Worm (Caenorhabditis elegans) whole organism, L1 larva: Measurements from ENCODE around the gene chch-3.

Source experiments
- C04F5.9 ChIP-seq: sonication (generic microtip); optimal IDR thresholded peaks from 2 replicates; lab custom pipeline; 2016; ENCODE audit warnings: missing genetic modification characterization, missing compliant biosample characterization
- C16A3.4 ChIP-seq: fragments of 150-350 bp; optimal IDR thresholded peaks from 2 replicates; lab custom pipeline; 2014; ENCODE audit warnings: missing biosample characterization, missing genetic modification characterization
- aha-1 ChIP-seq: fragments of 150-350 bp; optimal IDR thresholded peaks from 2 replicates; lab custom pipeline; 2014; ENCODE audit warnings: missing biosample characterization, missing genetic modification characterization
- alr-1 ChIP-seq: fragments of 200-800 bp; sonication (Bioruptor generic); optimal IDR thresholded peaks from 2 replicates; lab custom pipeline; 2018; ENCODE audit warnings: borderline replicate concordance, mild to moderate bottlenecking, missing genetic modification characterization, missing compliant biosample characterization
- ama-1 ChIP-seq: fragments of 150-350 bp; optimal IDR thresholded peaks from 2 replicates; lab custom pipeline; 2014
- blmp-1 ChIP-seq: fragments of 150-350 bp; optimal IDR thresholded peaks from 2 replicates; lab custom pipeline; 2014; ENCODE audit warnings: missing biosample characterization, missing genetic modification characterization
- ceh-63 ChIP-seq: fragments of 200-800 bp; sonication (Bioruptor generic); optimal IDR thresholded peaks from 2 replicates; lab custom pipeline; 2018; ENCODE audit warnings: mild to moderate bottlenecking, missing genetic modification characterization, missing compliant biosample characterization
- ceh-8 ChIP-seq: fragments of 200-800 bp; sonication (Bioruptor generic); optimal IDR thresholded peaks from 2 replicates; lab custom pipeline; 2018; ENCODE audit warnings: mild to moderate bottlenecking, missing genetic modification characterization, moderate library complexity, missing compliant biosample characterization
- ceh-82 ChIP-seq, 3 experiments: fragments of 150-350 bp in 1 of 3; sonication (generic microtip) in 2 of 3; optimal IDR thresholded peaks; 2 replicates each; lab custom pipeline; 2014 to 2017; ENCODE audit warnings: missing biosample characterization in 3 of 3, missing genetic modification characterization in 3 of 3
- dpl-1 ChIP-seq, 3 experiments: fragments of 150-350 bp in 2 of 3; sonication (generic microtip) in 1 of 3; optimal IDR thresholded peaks; 2 replicates each; lab custom pipeline; 2014 to 2017; ENCODE audit warnings: missing biosample characterization in 3 of 3, missing genetic modification characterization in 3 of 3, missing genetic modification reagents in 3 of 3
- efl-1 ChIP-seq, 4 experiments: fragments of 150-350 bp; optimal IDR thresholded peaks in 3 of 4; peaks in 1 of 4; 1 replicate in 1 of 4; 2 replicates in 3 of 4; lab custom pipeline; 2014; ENCODE audit warnings: missing biosample characterization in 2 of 4, missing genetic modification characterization in 2 of 4, missing genetic modification reagents in 2 of 4
- elt-3 ChIP-seq, 6 experiments: fragments of 150-350 bp in 1 of 6; sonication (generic microtip); optimal IDR thresholded peaks; 2 replicates each; lab custom pipeline; 2017 to 2018; ENCODE audit warnings: missing biosample characterization in 6 of 6, missing genetic modification characterization in 6 of 6, inconsistent platforms in 1 of 6
- ets-5 ChIP-seq: fragments of 200-800 bp; sonication (Bioruptor generic); IDR thresholded peaks from 2 replicates; pipeline ENCODE4 v1.3.6; 2022; ENCODE audit warnings: missing genetic modification characterization, missing compliant biosample characterization
- fkh-10 ChIP-seq: sonication (generic microtip); optimal IDR thresholded peaks from 2 replicates; lab custom pipeline; 2017; ENCODE audit warnings: missing biosample characterization, missing genetic modification reagents, missing genetic modification characterization
- fkh-4 ChIP-seq: sonication (generic microtip); optimal IDR thresholded peaks from 2 replicates; lab custom pipeline; 2016; ENCODE audit warnings: missing compliant biosample characterization, missing genetic modification characterization, borderline replicate concordance
- fos-1 ChIP-seq: fragments of 150-350 bp; optimal IDR thresholded peaks from 2 replicates; lab custom pipeline; 2014; ENCODE audit warnings: missing biosample characterization, missing genetic modification characterization
- hlh-17 ChIP-seq: fragments of 200-800 bp; sonication (Bioruptor generic); optimal IDR thresholded peaks from 2 replicates; lab custom pipeline; 2018; ENCODE audit warnings: missing genetic modification characterization, mild to moderate bottlenecking, missing compliant biosample characterization, moderate library complexity, borderline replicate concordance
- hpl-2 ChIP-seq: fragments of 150-350 bp; optimal IDR thresholded peaks from 2 replicates; lab custom pipeline; 2014; ENCODE audit warnings: missing biosample characterization, missing genetic modification reagents, missing genetic modification characterization
- isw-1 ChIP-seq: fragments of 200-800 bp; sonication (Bioruptor generic); IDR thresholded peaks from 2 replicates; pipeline ENCODE4 v1.3.6; 2022; ENCODE audit warnings: missing genetic modification characterization, missing compliant biosample characterization
- jun-1 ChIP-seq: fragments of 150-350 bp; optimal IDR thresholded peaks from 2 replicates; lab custom pipeline; 2014; ENCODE audit warnings: missing biosample characterization, missing genetic modification reagents, missing genetic modification characterization
- lin-13 ChIP-seq: fragments of 150-350 bp; optimal IDR thresholded peaks from 2 replicates; lab custom pipeline; 2014; ENCODE audit warnings: missing biosample characterization, missing genetic modification reagents, missing genetic modification characterization
- lin-39 ChIP-seq: fragments of 150-350 bp; optimal IDR thresholded peaks from 2 replicates; lab custom pipeline; 2014; ENCODE audit warnings: missing biosample characterization, missing genetic modification reagents, missing genetic modification characterization
- mdl-1 ChIP-seq, 2 experiments: fragments of 150-350 bp; optimal IDR thresholded peaks; 2 replicates each; lab custom pipeline; 2014 to 2017; ENCODE audit warnings: missing biosample characterization in 2 of 2, missing genetic modification characterization in 2 of 2, inconsistent platforms in 1 of 2
- nhr-19 ChIP-seq: fragments of 200-800 bp; sonication (Bioruptor generic); conservative IDR thresholded peaks from 2 replicates; pipeline ENCODE4 v1.3.6; 2022; ENCODE audit warnings: missing genetic modification characterization, missing compliant biosample characterization
- nhr-28 ChIP-seq: fragments of 150-350 bp; optimal IDR thresholded peaks from 2 replicates; lab custom pipeline; 2014; ENCODE audit warnings: missing biosample characterization, missing genetic modification characterization
- nhr-47 ChIP-seq: sonication (generic microtip); optimal IDR thresholded peaks from 2 replicates; lab custom pipeline; 2016; ENCODE audit warnings: mild to moderate bottlenecking, missing genetic modification characterization, moderate library complexity, missing compliant biosample characterization
- nhr-84 ChIP-seq: sonication (generic microtip); optimal IDR thresholded peaks from 2 replicates; lab custom pipeline; 2017; ENCODE audit warnings: missing biosample characterization, missing genetic modification characterization
- pag-3 ChIP-seq: sonication (generic microtip); optimal IDR thresholded peaks from 2 replicates; lab custom pipeline; 2017; ENCODE audit warnings: missing genetic modification characterization, mild to moderate bottlenecking, missing compliant biosample characterization, antibody characterized with exemption, borderline replicate concordance; ENCODE audit not compliant: insufficient read depth
- skn-1 ChIP-seq: fragments of 150-350 bp; optimal IDR thresholded peaks from 2 replicates; lab custom pipeline; 2014; ENCODE audit warnings: missing biosample characterization, missing genetic modification characterization
- snu-23 ChIP-seq: sonication (generic microtip); optimal IDR thresholded peaks from 2 replicates; lab custom pipeline; 2016; ENCODE audit warnings: missing genetic modification characterization, missing compliant biosample characterization
- sptf-1 ChIP-seq: fragments of 150-350 bp; optimal IDR thresholded peaks from 2 replicates; lab custom pipeline; 2014; ENCODE audit warnings: missing biosample characterization, missing genetic modification characterization
- unc-130 ChIP-seq: fragments of 150-350 bp; optimal IDR thresholded peaks from 2 replicates; lab custom pipeline; 2017; ENCODE audit warnings: missing biosample characterization, missing genetic modification characterization, inconsistent platforms
- unc-62 ChIP-seq: fragments of 150-350 bp; optimal IDR thresholded peaks from 2 replicates; lab custom pipeline; 2014; ENCODE audit warnings: missing biosample characterization, missing genetic modification reagents, missing genetic modification characterization
- unc-98 ChIP-seq: fragments of 200-800 bp; sonication (Bioruptor generic); IDR thresholded peaks from 2 replicates; pipeline ENCODE4 v1.3.6; 2022; ENCODE audit warnings: missing genetic modification characterization, missing compliant biosample characterization
- zip-4 ChIP-seq: fragments of 200-800 bp; sonication (Bioruptor generic); optimal IDR thresholded peaks from 2 replicates; lab custom pipeline; 2018; ENCODE audit warnings: mild to moderate bottlenecking, missing genetic modification characterization, moderate library complexity, missing compliant biosample characterization
- ztf-11 ChIP-seq, 2 experiments: sonication (generic microtip); optimal IDR thresholded peaks; 2 replicates each; lab custom pipeline; 2016 to 2017; ENCODE audit warnings: missing genetic modification characterization in 2 of 2, missing biosample characterization in 1 of 2, missing compliant biosample characterization in 1 of 2

Gene chch-3

ce11 chrII:9372393-9372792 lies 44.4 kb upstream of the chch-3 start, which contains the start of gene C06C3.3:
TSS of gene C06C3.3 (minus strand) at chrII:9372493.
- TF ChIP-seq hpl-2 (GFP tag; lab: Kevin White, UChicago): no peak
- TF ChIP-seq fkh-4 (tag; lab: Kevin White, UChicago): no peak
- no peak for TF ChIP-seq pag-3 (tag; lab: Kevin White, UChicago)
- no peak for TF ChIP-seq ceh-8 (GFP tag; lab: Kevin White, UChicago)
- no peak for TF ChIP-seq skn-1 (tag; lab: Kevin White, UChicago)
- no peak for TF ChIP-seq hlh-17 (GFP tag; lab: Kevin White, UChicago)
- no peak for TF ChIP-seq sptf-1 (tag; lab: Kevin White, UChicago)
- TF ChIP-seq aha-1 (tag; lab: Kevin White, UChicago): no peak
- TF ChIP-seq, all 84 proteins: peak for 0

- TF ChIP-seq alr-1 (tag; lab: Kevin White, UChicago): no peak
- TF ChIP-seq isw-1: no peak
- no peak for TF ChIP-seq zip-4
- TF ChIP-seq C16A3.4 (tag; lab: Kevin White, UChicago): no peak
- TF ChIP-seq nhr-84 (tag; lab: Kevin White, UChicago): no peak
- TF ChIP-seq mdl-1 (tag; optimal IDR thresholded peaks at IDR 0.05; lab: Kevin White, UChicago): no peak
- TF ChIP-seq dpl-1 (GFP tag; optimal IDR thresholded peaks at IDR 0.05; lab: Kevin White, UChicago): no peak
- no peak for TF ChIP-seq lin-39 (tag; lab: Kevin White, UChicago)
- no peak for TF ChIP-seq blmp-1 (tag; lab: Kevin White, UChicago)
- no peak for TF ChIP-seq hpl-2 (GFP tag; lab: Kevin White, UChicago)
- no peak for TF ChIP-seq ceh-63 (GFP tag; lab: Kevin White, UChicago)
- no peak for TF ChIP-seq fkh-10 (GFP tag; lab: Kevin White, UChicago)
- TF ChIP-seq lin-13 (GFP tag; lab: Kevin White, UChicago): no peak
- no peak for TF ChIP-seq ceh-82 (tag; optimal IDR thresholded peaks at IDR 0.05; lab: Kevin White, UChicago)
- TF ChIP-seq unc-130 (tag; lab: Kevin White, UChicago): no peak
- no peak for TF ChIP-seq ets-5 (GFP tag; lab: Robert Waterston, UW)
- no peak for TF ChIP-seq nhr-19 (GFP tag; lab: Robert Waterston, UW)
- no peak for TF ChIP-seq efl-1 (optimal IDR thresholded peaks at IDR 0.05; lab: Kevin White, UChicago)
- TF ChIP-seq efl-1 (GFP tag; optimal IDR thresholded peaks at IDR 0.05 in 1 of 2; lab: Kevin White, UChicago): no peak
- no peak for TF ChIP-seq unc-62 (GFP tag; lab: Kevin White, UChicago)
- TF ChIP-seq, all 84 proteins: peak for 0
Observed at ce11 chrII:9372991-9373390, 43.8 kb upstream of the chch-3 start, which contains the start of gene C06C3.4. TSS of gene C06C3.4 (plus strand) at chrII:9373291.

ce11 chrII:9374807-9375206 lies 42.0 kb upstream of the chch-3 start, which contains the start of gene C06C3.12:
TSS of gene C06C3.12 (plus strand) at chrII:9375107.
- no peak for TF ChIP-seq nhr-28 (tag; lab: Kevin White, UChicago)
- TF ChIP-seq alr-1 (tag; lab: Kevin White, UChicago): no peak
- no peak for TF ChIP-seq ama-1
- TF ChIP-seq snu-23 (GFP tag; lab: Kevin White, UChicago): no peak
- no peak for TF ChIP-seq fkh-10 (GFP tag; lab: Kevin White, UChicago)
- no peak for TF ChIP-seq unc-98 (GFP tag; lab: Robert Waterston, UW)
- no peak for TF ChIP-seq elt-3 (tag; optimal IDR thresholded peaks at IDR 0.05; lab: Kevin White, UChicago)
- TF ChIP-seq ztf-11 (tag; optimal IDR thresholded peaks at IDR 0.05; lab: Kevin White, UChicago): no peak
- TF ChIP-seq fkh-4 (tag; lab: Kevin White, UChicago): no peak
- TF ChIP-seq nhr-47 (tag; lab: Kevin White, UChicago): no peak
- no peak for TF ChIP-seq fos-1 (tag; lab: Kevin White, UChicago)
- no peak for TF ChIP-seq C04F5.9 (tag; lab: Kevin White, UChicago)
- no peak for TF ChIP-seq jun-1 (tag; lab: Kevin White, UChicago)
